Fruit fly (Drosophila melanogaster) Kc167 (cell line): ENCODE data around the gene CG11178.

Experiments
- h ChIP-seq: fragments of >200 bp; optimal IDR thresholded peaks from 3 replicates; lab custom pipeline; 2018; ENCODE audit warnings: missing external identifiers
- insv ChIP-seq: fragments of >200 bp; optimal IDR thresholded peaks from 3 replicates; lab custom pipeline; 2018; ENCODE audit warnings: missing external identifiers
- psq ChIP-seq: fragments of >200 bp; optimal IDR thresholded peaks from 2 replicates; lab custom pipeline; 2017; ENCODE audit warnings: missing external identifiers

- TF ChIP-seq psq (lab: Kevin White, UChicago) (no peak), h (lab: Kevin White, UChicago) (no peak), insv (lab: Kevin White, UChicago) (no peak)
These were observed 18.6 kb upstream of the CG11178 start for dm6 chrX:13586888-13587287.
